Fruit fly (Drosophila melanogaster): ENCODE results near the gene CG33494.

Gene CG33494

DNA sequence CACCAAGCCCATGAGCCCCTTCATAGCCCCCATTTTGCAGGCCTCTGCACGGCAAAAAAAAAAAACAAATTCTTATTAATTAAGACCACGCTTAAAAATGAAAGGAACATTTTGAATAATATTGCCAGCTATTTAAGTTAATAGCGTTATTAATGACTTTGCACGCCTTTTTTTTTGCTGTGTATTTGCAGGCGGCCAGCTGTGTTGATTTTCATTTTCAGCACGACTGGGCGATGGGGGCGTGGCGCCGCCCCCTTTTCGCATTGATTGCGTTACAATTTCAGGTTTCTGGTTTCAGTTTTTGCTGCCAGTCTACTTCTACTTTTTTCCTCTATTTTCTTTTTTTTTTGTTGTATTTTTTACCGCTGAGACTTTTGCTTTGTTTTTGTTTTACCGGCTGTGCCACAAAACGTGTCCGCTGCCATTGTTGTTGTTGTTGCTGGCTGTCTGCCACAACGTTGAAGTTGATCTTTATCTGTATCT, 37.0 kb upstream of the CG33494 start (continued):
- TF ChIP-seq otp (GFP tag; IDR thresholded peaks at IDR 0.05) (0 out of 3 replicates have a peak, but pooled peaks have one; percentile 40), CG11398 (GFP tag; optimal IDR thresholded peaks at IDR 0.05) (no peak), CG14965 (GFP tag; optimal IDR thresholded peaks at IDR 0.05; ENCODE audit: borderline replicate concordance) (no peak), Rx (GFP tag; IDR thresholded peaks at IDR 0.05) (peak; percentile 47; the same call in 1 of the 2 replicates), pho (GFP tag; optimal IDR thresholded peaks at IDR 0.05) (no peak), nerfin-1 (tag; optimal IDR thresholded peaks at IDR 0.05) (no peak), MTF-1 (GFP tag; optimal IDR thresholded peaks at IDR 0.05; ENCODE audit: borderline replicate concordance) (no peak), oc (tag; optimal IDR thresholded peaks at IDR 0.05) (peak; percentile 2), MBD-R2 (GFP tag; IDR thresholded peaks at IDR 0.05) (no peak), Taf1 (GFP tag; IDR thresholded peaks at IDR 0.05) (no peak), ATbp (GFP tag; optimal IDR thresholded peaks at IDR 0.05) (no peak), CG17612 (GFP tag; IDR thresholded peaks at IDR 0.05) (peak; percentile 8; the same call in 1 of the 2 replicates), CG13624 (GFP tag; optimal IDR thresholded peaks at IDR 0.05) (no peak), Sox100B (GFP tag; optimal IDR thresholded peaks at IDR 0.05) (no peak), CG8089 (GFP tag; optimal IDR thresholded peaks at IDR 0.05) (no peak), hbn (GFP tag; IDR thresholded peaks at IDR 0.05; ENCODE audit: partially characterized antibody) (no peak), CG2199 (GFP tag; IDR thresholded peaks at IDR 0.05) (no peak), Antp (GFP tag; optimal IDR thresholded peaks at IDR 0.05) (peak; percentile 47), usp (GFP tag; optimal IDR thresholded peaks at IDR 0.05) (no peak), CG1024 (GFP tag; IDR thresholded peaks at IDR 0.05) (peak; percentile 52; the same call in 1 of the 2 replicates), Asciz (GFP tag; optimal IDR thresholded peaks at IDR 0.05) (peak; percentile 47), CG12942 (GFP tag; optimal IDR thresholded peaks at IDR 0.05) (no peak), CG3407 (GFP tag; optimal IDR thresholded peaks at IDR 0.05) (no peak), CG6654 (GFP tag; optimal IDR thresholded peaks at IDR 0.05) (no peak), CG15479 (GFP tag; optimal IDR thresholded peaks at IDR 0.05) (no peak), CG7372 (GFP tag; IDR thresholded peaks at IDR 0.05) (peak; percentile 50; the same call in 1 of the 2 replicates), maf-S (GFP tag; optimal IDR thresholded peaks at IDR 0.05) (no peak), Deaf1 (tag; optimal IDR thresholded peaks at IDR 0.05) (no peak), sna (GFP tag; IDR thresholded peaks at IDR 0.05; ENCODE audit: partially characterized antibody) (no peak), crp (GFP tag; optimal IDR thresholded peaks at IDR 0.05) (no peak), CG6683 (GFP tag; optimal IDR thresholded peaks at IDR 0.05) (no peak), CG8359 (GFP tag; optimal IDR thresholded peaks at IDR 0.05; ENCODE audit: borderline replicate concordance) (no peak), Elba2 (GFP tag; optimal IDR thresholded peaks at IDR 0.05) (no peak), cas (GFP tag; IDR thresholded peaks at IDR 0.05) (no peak), Hr51 (GFP tag; optimal IDR thresholded peaks at IDR 0.05) (peak in 1 of 2 experiments; percentile 33), Nf-YA (GFP tag; IDR thresholded peaks at IDR 0.05) (0 out of 2 replicates have a peak, but pooled peaks have one; percentile 30), vnd (GFP tag; IDR thresholded peaks at IDR 0.05; ENCODE audit: partially characterized antibody) (no peak), CG3847 (GFP tag; IDR thresholded peaks at IDR 0.05) (no peak), caup (GFP tag; optimal IDR thresholded peaks at IDR 0.05; ENCODE audit: severe bottlenecking) (no peak), CG11723 (GFP tag; optimal IDR thresholded peaks at IDR 0.05) (peak; percentile 22), CG18476 (GFP tag; optimal IDR thresholded peaks at IDR 0.05) (no peak), CG8765 (GFP tag; IDR thresholded peaks at IDR 0.05) (no peak), Max (GFP tag; optimal IDR thresholded peaks at IDR 0.05) (no peak), H15 (GFP tag; IDR thresholded peaks at IDR 0.05) (0 out of 3 replicates have a peak, but pooled peaks have one; percentile 30), tup (GFP tag; optimal IDR thresholded peaks at IDR 0.05) (no peak), tin (GFP tag; optimal IDR thresholded peaks at IDR 0.05) (peak; percentile 43), CG4820 (GFP tag; optimal IDR thresholded peaks at IDR 0.05) (peak; percentile 54), sim (GFP tag; IDR thresholded peaks at IDR 0.05) (peak; percentile 35; the same call in 1 of the 2 replicates), ara (GFP tag; IDR thresholded peaks at IDR 0.05) (no peak), kni (GFP tag; optimal IDR thresholded peaks at IDR 0.05) (no peak)
